Worm (Caenorhabditis elegans) whole organism, L2 larva: ENCODE measurements around the gene Y38F1A.2.
A peak's percentile ranks its signal among the peaks of the same experiment; 100 is the strongest.

ENCODE experiments used
- F13H6.1 ChIP-seq: sonication (generic microtip); optimal IDR thresholded peaks from 2 replicates; lab custom pipeline; 2016; ENCODE audit warnings: missing genetic modification characterization, missing compliant biosample characterization
- Y55F3AM.14 ChIP-seq: fragments of 200-800 bp; sonication (Bioruptor generic); optimal IDR thresholded peaks from 2 replicates; lab custom pipeline; 2018; ENCODE audit warnings: mild to moderate bottlenecking, missing genetic modification characterization, missing compliant biosample characterization
- alr-1 ChIP-seq: fragments of 150-350 bp; optimal IDR thresholded peaks from 2 replicates; lab custom pipeline; 2014; ENCODE audit warnings: missing biosample characterization, missing genetic modification characterization
- ama-1 ChIP-seq: fragments of 150-350 bp; optimal IDR thresholded peaks from 2 replicates; lab custom pipeline; 2018; ENCODE audit warnings: inconsistent platforms
- ceh-16 ChIP-seq: fragments of 150-350 bp; optimal IDR thresholded peaks from 2 replicates; lab custom pipeline; 2014; ENCODE audit warnings: missing biosample characterization, missing genetic modification characterization
- crh-2 ChIP-seq: sonication (generic microtip); optimal IDR thresholded peaks from 2 replicates; lab custom pipeline; 2017; ENCODE audit warnings: missing biosample characterization, missing genetic modification characterization
- dmd-4 ChIP-seq: sonication (generic microtip); optimal IDR thresholded peaks from 2 replicates; lab custom pipeline; 2017; ENCODE audit warnings: missing biosample characterization, missing genetic modification characterization
- egl-27 ChIP-seq: sonication (generic microtip); optimal IDR thresholded peaks from 3 replicates; lab custom pipeline; 2017; ENCODE audit warnings: missing biosample characterization, missing genetic modification reagents, missing genetic modification characterization
- elt-1 ChIP-seq: fragments of 150-350 bp; optimal IDR thresholded peaks from 2 replicates; lab custom pipeline; 2014; ENCODE audit warnings: missing biosample characterization, missing genetic modification characterization
- elt-3 ChIP-seq: sonication (generic microtip); optimal IDR thresholded peaks from 2 replicates; lab custom pipeline; 2017; ENCODE audit warnings: missing biosample characterization, missing genetic modification characterization
- fos-1 ChIP-seq: fragments of 150-350 bp; optimal IDR thresholded peaks from 2 replicates; lab custom pipeline; 2014; ENCODE audit warnings: missing biosample characterization, missing genetic modification characterization
- gmeb-1 ChIP-seq: fragments of 150-350 bp; optimal IDR thresholded peaks from 2 replicates; lab custom pipeline; 2014; ENCODE audit warnings: missing biosample characterization, missing genetic modification characterization
- lin-11 ChIP-seq: fragments of 150-350 bp; sonication (generic microtip); optimal IDR thresholded peaks from 2 replicates; lab custom pipeline; 2014; ENCODE audit warnings: missing biosample characterization, missing genetic modification characterization, inconsistent platforms, mixed read lengths
- lin-39 ChIP-seq: fragments of 150-350 bp; optimal IDR thresholded peaks from 2 replicates; lab custom pipeline; 2014; ENCODE audit warnings: missing biosample characterization, missing genetic modification reagents, missing genetic modification characterization
- mab-5 ChIP-seq: fragments of 150-350 bp; optimal IDR thresholded peaks from 2 replicates; lab custom pipeline; 2014; ENCODE audit warnings: missing biosample characterization, missing genetic modification characterization
- mbf-1 ChIP-seq: sonication (generic microtip); optimal IDR thresholded peaks from 2 replicates; lab custom pipeline; 2017; ENCODE audit warnings: missing biosample characterization, missing genetic modification characterization
- mdl-1 ChIP-seq, 2 experiments: fragments of 150-350 bp in 1 of 2; sonication (generic microtip) in 1 of 2; optimal IDR thresholded peaks; 2 replicates each; lab custom pipeline; 2017; ENCODE audit warnings: missing biosample characterization in 2 of 2, missing genetic modification characterization in 2 of 2
- nhr-11 ChIP-seq: fragments of 150-350 bp; optimal IDR thresholded peaks from 2 replicates; lab custom pipeline; 2014; ENCODE audit warnings: missing biosample characterization, missing genetic modification characterization
- nhr-129 ChIP-seq: fragments of 150-350 bp; optimal IDR thresholded peaks from 2 replicates; lab custom pipeline; 2014; ENCODE audit warnings: missing biosample characterization, missing genetic modification characterization
- nhr-21 ChIP-seq: fragments of 150-350 bp; optimal IDR thresholded peaks from 2 replicates; lab custom pipeline; 2014; ENCODE audit warnings: missing biosample characterization, missing genetic modification characterization
- nhr-23 ChIP-seq: fragments of 150-350 bp; optimal IDR thresholded peaks from 2 replicates; lab custom pipeline; 2014; ENCODE audit warnings: missing biosample characterization, missing genetic modification reagents, missing genetic modification characterization
- nhr-237 ChIP-seq: fragments of 150-350 bp; optimal IDR thresholded peaks from 2 replicates; lab custom pipeline; 2014; ENCODE audit warnings: missing biosample characterization, missing genetic modification characterization
- peb-1 ChIP-seq: fragments of 150-350 bp; optimal IDR thresholded peaks from 2 replicates; lab custom pipeline; 2014; ENCODE audit warnings: missing biosample characterization, missing genetic modification characterization
- sem-4 ChIP-seq: fragments of 150-350 bp; optimal IDR thresholded peaks from 2 replicates; lab custom pipeline; 2014; ENCODE audit warnings: missing biosample characterization, missing genetic modification reagents, missing genetic modification characterization
- sma-3 ChIP-seq: sonication (generic microtip); optimal IDR thresholded peaks from 2 replicates; lab custom pipeline; 2016; ENCODE audit warnings: missing genetic modification reagents, missing genetic modification characterization, missing compliant biosample characterization
- sma-9 ChIP-seq, 2 experiments: fragments of 150-350 bp in 1 of 2; sonication (generic microtip) in 1 of 2; optimal IDR thresholded peaks; 2 replicates each; lab custom pipeline; 2014 to 2016; ENCODE audit warnings: missing genetic modification characterization in 2 of 2, mild to moderate bottlenecking in 1 of 2, missing biosample characterization in 1 of 2, missing compliant biosample characterization in 1 of 2, missing genetic modification reagents in 1 of 2, moderate library complexity in 1 of 2
- snpc-4 ChIP-seq: fragments of 150-350 bp; optimal IDR thresholded peaks from 2 replicates; lab custom pipeline; 2014; ENCODE audit warnings: missing biosample characterization, missing genetic modification characterization
- unc-55 ChIP-seq: fragments of 150-350 bp; sonication (generic microtip); optimal IDR thresholded peaks from 3 replicates; lab custom pipeline; 2014; ENCODE audit warnings: missing biosample characterization, missing genetic modification reagents, missing genetic modification characterization
- zag-1 ChIP-seq: fragments of 150-350 bp; optimal IDR thresholded peaks from 2 replicates; lab custom pipeline; 2014; ENCODE audit warnings: missing biosample characterization, missing genetic modification characterization
- ztf-1 ChIP-seq: fragments of 200-800 bp; sonication (Bioruptor generic); conservative IDR thresholded peaks from 2 replicates; pipeline ENCODE4 v1.3.6; 2022; ENCODE audit warnings: missing genetic modification characterization, missing compliant biosample characterization

Y38F1A.2 gene

ce11 chrII:12968448-12968969 lies 13.8 kb downstream of the Y38F1A.2 start:
- peak; percentile 63 for TF ChIP-seq snpc-4 (tag; lab: Kevin White, UChicago)
- no peak for TF ChIP-seq nhr-11 (tag; lab: Kevin White, UChicago)
- TF ChIP-seq, all 48 proteins: peak for 1

ce11 chrII:12969622-12970021 lies 14.9 kb downstream of the Y38F1A.2 start, which contains the start of gene Y38F1A.4:
Gene Y38F1A.4, minus strand, starts transcription at chrII:12969722.
- TF ChIP-seq Y55F3AM.14 (GFP tag; lab: Kevin White, UChicago) (no peak), lin-39 (tag; lab: Kevin White, UChicago) (no peak), gmeb-1 (tag; lab: Kevin White, UChicago) (no peak), fos-1 (tag; lab: Kevin White, UChicago) (no peak), sem-4 (tag; lab: Kevin White, UChicago) (no peak), mdl-1 (tag; optimal IDR thresholded peaks at IDR 0.05; lab: Kevin White, UChicago) (no peak), alr-1 (tag; lab: Kevin White, UChicago) (no peak), mab-5 (tag; lab: Kevin White, UChicago) (no peak), ceh-16 (tag; lab: Kevin White, UChicago) (no peak), ztf-1 (GFP tag; lab: Robert Waterston, UW) (no peak)

DNA sequence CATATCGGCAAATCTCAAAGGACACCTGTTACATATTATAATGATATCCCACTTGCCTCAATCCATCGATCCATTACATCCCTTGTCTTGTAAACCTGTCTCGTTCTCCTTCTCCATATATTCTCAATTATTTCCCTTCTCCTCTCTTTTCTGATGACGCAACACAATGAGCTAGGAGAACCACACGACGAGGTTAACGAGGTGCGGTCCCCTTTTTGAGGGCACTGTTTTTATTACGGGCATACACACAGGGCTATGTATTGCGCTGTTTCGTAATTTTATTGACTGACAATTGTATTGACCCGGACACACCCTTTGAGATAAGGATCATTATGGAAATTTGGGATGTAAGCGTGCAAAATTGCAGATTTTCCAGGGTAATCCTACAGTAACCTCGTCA lies 23.9 kb downstream of the Y38F1A.2 start:
- no peak for TF ChIP-seq dmd-4 (tag; lab: Kevin White, UChicago)
- no peak for TF ChIP-seq lin-11 (tag; lab: Kevin White, UChicago)
- no peak for TF ChIP-seq gmeb-1 (tag; lab: Kevin White, UChicago)
- TF ChIP-seq sma-9 (GFP tag; optimal IDR thresholded peaks at IDR 0.05; lab: Kevin White, UChicago), result no peak
- TF ChIP-seq sma-9 (tag; optimal IDR thresholded peaks at IDR 0.05; lab: Kevin White, UChicago), result no peak
- TF ChIP-seq ama-1 (lab: Kevin White, UChicago), result no peak
- no peak for TF ChIP-seq nhr-237 (tag; lab: Kevin White, UChicago)
- no peak for TF ChIP-seq mab-5 (tag; lab: Kevin White, UChicago)
- no peak for TF ChIP-seq mbf-1 (tag; lab: Kevin White, UChicago)
- TF ChIP-seq sma-3 (GFP tag; lab: Kevin White, UChicago), result no peak
- TF ChIP-seq ceh-16 (tag; lab: Kevin White, UChicago), result no peak
- no peak for TF ChIP-seq mdl-1 (tag; optimal IDR thresholded peaks at IDR 0.05; lab: Kevin White, UChicago)
- no peak for TF ChIP-seq nhr-21 (tag; lab: Kevin White, UChicago)
- TF ChIP-seq nhr-11 (tag; lab: Kevin White, UChicago), result no peak

- TF ChIP-seq gmeb-1 (tag; lab: Kevin White, UChicago), result no peak
- peak; percentile 41 for TF ChIP-seq F13H6.1 (tag; lab: Kevin White, UChicago)
- no peak for TF ChIP-seq ama-1 (lab: Kevin White, UChicago)
- peak; percentile 69 for TF ChIP-seq fos-1 (tag; lab: Kevin White, UChicago)
- TF ChIP-seq crh-2, result peak; percentile 54
- peak; percentile 9 for TF ChIP-seq sma-3 (GFP tag; lab: Kevin White, UChicago)
- no peak for TF ChIP-seq nhr-21 (tag; lab: Kevin White, UChicago)
- TF ChIP-seq sem-4 (tag; lab: Kevin White, UChicago), result no peak
- TF ChIP-seq elt-3 (tag; lab: Kevin White, UChicago), result no peak
- no peak for TF ChIP-seq nhr-23 (tag; lab: Kevin White, UChicago)
- TF ChIP-seq sma-9 (GFP tag; optimal IDR thresholded peaks at IDR 0.05; lab: Kevin White, UChicago), result peak; percentile 57
- no peak for TF ChIP-seq sma-9 (tag; optimal IDR thresholded peaks at IDR 0.05; lab: Kevin White, UChicago)
- TF ChIP-seq unc-55 (GFP tag; lab: Kevin White, UChicago), result no peak
Measured at ce11 chrII:12980212-12980611, 25.5 kb downstream of the Y38F1A.2 start, which contains the start of gene cyd-1. Gene cyd-1, plus strand, starts transcription at chrII:12980591.

ce11 chrII:12981980-12982575 lies 27.3 kb downstream of the Y38F1A.2 start:
- TF ChIP-seq elt-1 (peak; percentile 71), sma-9 (GFP tag; optimal IDR thresholded peaks at IDR 0.05; lab: Kevin White, UChicago) (peak; percentile 5), sma-9 (tag; optimal IDR thresholded peaks at IDR 0.05; lab: Kevin White, UChicago) (no peak), zag-1 (tag; lab: Kevin White, UChicago) (no peak), nhr-129 (tag; lab: Kevin White, UChicago) (no peak), gmeb-1 (tag; lab: Kevin White, UChicago) (peak; percentile 18), dmd-4 (tag; lab: Kevin White, UChicago) (no peak), lin-11 (tag; lab: Kevin White, UChicago) (no peak), ceh-16 (tag; lab: Kevin White, UChicago) (peak; percentile 92), peb-1 (no peak), egl-27 (peak; percentile 22)
